ENCODE assay signal across 2 fruit fly cellular contexts in genomic region chr3R:16025587-16026223, dm6.
A peak's percentile ranks its signal among the peaks of the same experiment; 100 is the strongest.
TF ChIP-seq lines count a peak whose summit lies in the region.

Gene pnr, plus strand, starts transcription at chr3R:16026079.

TF ChIP-seq in whole organism, embryonic, 481 proteins besides CTCF, POLR2A, EP300 and RAD21 (continued from another document and continues in another):
- TF ChIP-seq Dll (GFP tag; IDR thresholded peaks at IDR 0.05; lab: Robert Waterston, UW; ENCODE audit: partially characterized antibody) (0 out of 4 replicates have a peak, but pooled peaks have one; percentile 32), lbe (GFP tag; optimal IDR thresholded peaks at IDR 0.05; lab: Kevin White, UChicago) (peak; percentile 8), her (GFP tag; optimal IDR thresholded peaks at IDR 0.05; lab: Kevin White, UChicago) (no peak), otp (GFP tag; IDR thresholded peaks at IDR 0.05; lab: Robert Waterston, UW) (0 out of 3 replicates have a peak, but pooled peaks have one; percentile 63), sr (GFP tag; IDR thresholded peaks at IDR 0.05; lab: Robert Waterston, UW) (peak; percentile 34; the same call in 1 of the 3 replicates), sqz (GFP tag; optimal IDR thresholded peaks at IDR 0.05; lab: Kevin White, UChicago) (peak; percentile 95), CG8478 (optimal IDR thresholded peaks at IDR 0.05; lab: Kevin White, UChicago) (peak; percentile 98), sob (GFP tag; IDR thresholded peaks at IDR 0.05; lab: Robert Waterston, UW) (0 out of 2 replicates have a peak, but pooled peaks have one; percentile 49), CG1832 (GFP tag; optimal IDR thresholded peaks at IDR 0.05; lab: Kevin White, UChicago) (peak; percentile 95), CG4360 (GFP tag; IDR thresholded peaks at IDR 0.05; lab: Robert Waterston, UW) (peak; percentile 67), caup (GFP tag; optimal IDR thresholded peaks at IDR 0.05; lab: Kevin White, UChicago; ENCODE audit: severe bottlenecking) (peak; percentile 42), CG13296 (GFP tag; optimal IDR thresholded peaks at IDR 0.05; lab: Kevin White, UChicago) (no peak), nerfin-1 (tag; optimal IDR thresholded peaks at IDR 0.05; lab: Kevin White, UChicago) (no peak), cad (GFP tag; optimal IDR thresholded peaks at IDR 0.05; lab: Kevin White, UChicago) (no peak), exex (tag; optimal IDR thresholded peaks at IDR 0.05; lab: Kevin White, UChicago) (peak; percentile 35), Sry-β (GFP tag; optimal IDR thresholded peaks at IDR 0.05; lab: Kevin White, UChicago) (no peak), nmo (GFP tag; optimal IDR thresholded peaks at IDR 0.05; lab: Kevin White, UChicago) (peak; percentile 50), ftz-f1 (GFP tag; optimal IDR thresholded peaks at IDR 0.05; lab: Kevin White, UChicago) (peak; percentile 38), Hey (tag; optimal IDR thresholded peaks at IDR 0.05; lab: Kevin White, UChicago) (peak; percentile 42), E2f2 (GFP tag; IDR thresholded peaks at IDR 0.05; lab: Robert Waterston, UW) (peak; percentile 24; the same call in 1 of the 2 replicates), HLH4C (GFP tag; IDR thresholded peaks at IDR 0.05; lab: Robert Waterston, UW; ENCODE audit: partially characterized antibody) (peak; percentile 46; the same call in 2 of the 3 replicates), CG10267 (tag; optimal IDR thresholded peaks at IDR 0.05; lab: Kevin White, UChicago) (peak; percentile 21), ERR (GFP tag; optimal IDR thresholded peaks at IDR 0.05; lab: Kevin White, UChicago) (no peak), Bgb (GFP tag; IDR thresholded peaks at IDR 0.05; lab: Robert Waterston, UW; ENCODE audit: partially characterized antibody) (peak; percentile 46; the same call in 1 of the 2 replicates), CG3847 (GFP tag; IDR thresholded peaks at IDR 0.05; lab: Robert Waterston, UW) (0 out of 2 replicates have a peak, but pooled peaks have one; percentile 12), eve (GFP tag; optimal IDR thresholded peaks at IDR 0.05; lab: Kevin White, UChicago) (no peak), CG2678 (tag; optimal IDR thresholded peaks at IDR 0.05; lab: Kevin White, UChicago) (no peak), CG11695 (GFP tag; IDR thresholded peaks at IDR 0.05; lab: Robert Waterston, UW) (0 out of 3 replicates have a peak, but pooled peaks have one; percentile 9), seq (GFP tag; IDR thresholded peaks at IDR 0.05; lab: Robert Waterston, UW) (peak; percentile 63; the same call in 1 of the 2 replicates), Dref (GFP tag; IDR thresholded peaks at IDR 0.05; lab: Robert Waterston, UW) (0 out of 2 replicates have a peak, but pooled peaks have one; percentile 13), CG12219 (GFP tag; optimal IDR thresholded peaks at IDR 0.05; lab: Kevin White, UChicago) (peak; percentile 20), tll (GFP tag; optimal IDR thresholded peaks at IDR 0.05; lab: Kevin White, UChicago) (peak in 1 of 2 experiments; percentile 49), CG4730 (GFP tag; IDR thresholded peaks at IDR 0.05; lab: Robert Waterston, UW) (peak; percentile 28; the same call in 1 of the 2 replicates), sens (GFP tag; lab: Kevin White, UChicago) (peak; percentile 66), D (optimal IDR thresholded peaks at IDR 0.05; lab: Kevin White, UChicago) (peak; percentile 66), D (GFP tag; optimal IDR thresholded peaks at IDR 0.05; lab: Kevin White, UChicago) (no peak), gfzf (GFP tag; optimal IDR thresholded peaks at IDR 0.05; lab: Kevin White, UChicago) (peak; percentile 5), D19B (GFP tag; optimal IDR thresholded peaks at IDR 0.05; lab: Kevin White, UChicago) (no peak), vvl (GFP tag; IDR thresholded peaks at IDR 0.05; lab: Robert Waterston, UW) (peak; percentile 86), ase (GFP tag; IDR thresholded peaks at IDR 0.05; lab: Robert Waterston, UW) (0 out of 3 replicates have a peak, but pooled peaks have one; percentile 10), pb (GFP tag; optimal IDR thresholded peaks at IDR 0.05; lab: Kevin White, UChicago) (peak; percentile 14), CG11560 (tag; IDR thresholded peaks at IDR 0.05; lab: Robert Waterston, UW) (no peak), insv (GFP tag; optimal IDR thresholded peaks at IDR 0.05; lab: Kevin White, UChicago) (peak; percentile 57 to 94), lov (optimal IDR thresholded peaks at IDR 0.05; lab: Kevin White, UChicago) (no peak), lov (GFP tag; IDR thresholded peaks at IDR 0.05; lab: Robert Waterston, UW) (0 out of 3 replicates have a peak, but pooled peaks have one; percentile 29), HHEX (GFP tag; optimal IDR thresholded peaks at IDR 0.05; lab: Kevin White, UChicago) (peak; percentile 42), Spps (tag; optimal IDR thresholded peaks at IDR 0.05; lab: Kevin White, UChicago) (peak; percentile 13), CrebB (tag; optimal IDR thresholded peaks at IDR 0.05; lab: Kevin White, UChicago) (peak; percentile 45), oc (tag; optimal IDR thresholded peaks at IDR 0.05; lab: Kevin White, UChicago) (peak; percentile 87), gcm (GFP tag; optimal IDR thresholded peaks at IDR 0.05; lab: Kevin White, UChicago) (peak; percentile 53), zen2 (GFP tag; IDR thresholded peaks at IDR 0.05; lab: Robert Waterston, UW; ENCODE audit: partially characterized antibody) (peak; percentile 48; the same call in 1 of the 3 replicates), kni (GFP tag; optimal IDR thresholded peaks at IDR 0.05; lab: Kevin White, UChicago) (peak; percentile 51), CG2116 (GFP tag; optimal IDR thresholded peaks at IDR 0.05; lab: Kevin White, UChicago) (peak; percentile 33), fu2 (GFP tag; optimal IDR thresholded peaks at IDR 0.05; lab: Kevin White, UChicago) (no peak), nom (GFP tag; optimal IDR thresholded peaks at IDR 0.05; lab: Kevin White, UChicago) (peak; percentile 14), CG17829 (tag; optimal IDR thresholded peaks at IDR 0.05; lab: Kevin White, UChicago) (peak; percentile 23), sima (GFP tag; optimal IDR thresholded peaks at IDR 0.05; lab: Kevin White, UChicago) (no peak), CG42726 (GFP tag; IDR thresholded peaks at IDR 0.05; lab: Robert Waterston, UW; ENCODE audit: partially characterized antibody) (peak; percentile 70; the same call in 1 of the 2 replicates), cg (GFP tag; optimal IDR thresholded peaks at IDR 0.05; lab: Kevin White, UChicago) (peak; percentile 99), CG33557 (GFP tag; optimal IDR thresholded peaks at IDR 0.05; lab: Kevin White, UChicago) (peak; percentile 30), Side (GFP tag; optimal IDR thresholded peaks at IDR 0.05; lab: Kevin White, UChicago) (peak; percentile 20)

TF ChIP-seq in whole organism, prepupa, 60 proteins besides CTCF, POLR2A, EP300 and RAD21 (continued from another document):
- no peak for TF ChIP-seq dac (GFP tag; optimal IDR thresholded peaks at IDR 0.05; lab: Kevin White, UChicago)
- TF ChIP-seq CG8632 (GFP tag; optimal IDR thresholded peaks at IDR 0.05; lab: Kevin White, UChicago): no peak
- TF ChIP-seq dsx (GFP tag; optimal IDR thresholded peaks at IDR 0.05; lab: Kevin White, UChicago; ENCODE audit: poor library complexity, severe bottlenecking): peak; percentile 27
- no peak for TF ChIP-seq CG9139 (GFP tag; optimal IDR thresholded peaks at IDR 0.05; lab: Kevin White, UChicago)
